Worm (Caenorhabditis elegans): ENCODE measurements around the gene srg-58.

The srg-58 gene

DNA sequence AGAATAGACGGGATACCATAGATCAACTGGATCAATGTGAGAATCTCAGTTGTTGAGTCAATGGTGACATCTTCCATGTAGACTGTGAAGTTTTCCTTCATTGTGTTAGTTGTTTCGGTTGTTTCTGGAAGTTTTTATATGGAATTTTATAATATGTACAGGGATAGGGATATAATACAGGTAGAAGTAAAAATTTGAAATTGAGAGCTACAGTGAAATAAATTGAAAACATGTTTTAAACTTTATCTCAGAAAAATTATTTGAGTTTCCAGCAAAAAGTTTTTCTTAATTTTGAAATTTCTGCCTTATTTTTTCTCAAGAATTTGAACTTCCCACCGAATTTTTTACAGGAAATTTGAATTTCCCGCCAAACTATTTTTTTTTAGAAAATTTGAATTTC lies 17.1 kb downstream of the srg-58 start, which contains the start of gene srg-62:
TSS of gene srg-62 (minus strand) at position 101 of the 400 bp plus-strand sequence.
- TF ChIP-seq nhr-237 (tag; optimal IDR thresholded peaks at IDR 0.05): no peak
- TF ChIP-seq pqm-1 (tag; optimal IDR thresholded peaks at IDR 0.05): no peak
- TF ChIP-seq ZK546.5 (tag; optimal IDR thresholded peaks at IDR 0.05): no peak
- TF ChIP-seq egl-5 (tag; optimal IDR thresholded peaks at IDR 0.05): no peak
- no peak for TF ChIP-seq lin-15B (tag; optimal IDR thresholded peaks at IDR 0.05)
- TF ChIP-seq zag-1 (tag; optimal IDR thresholded peaks at IDR 0.05): no peak
- no peak for TF ChIP-seq mdl-1 (tag; optimal IDR thresholded peaks at IDR 0.05)
- TF ChIP-seq nhr-25 (tag; optimal IDR thresholded peaks at IDR 0.05): no peak
- no peak for TF ChIP-seq ama-1 (optimal IDR thresholded peaks at IDR 0.05)
- TF ChIP-seq snpc-4 (tag; optimal IDR thresholded peaks at IDR 0.05): no peak
- no peak for TF ChIP-seq nhr-28 (tag; optimal IDR thresholded peaks at IDR 0.05)
- no peak for TF ChIP-seq nhr-11 (tag; optimal IDR thresholded peaks at IDR 0.05)

DNA sequence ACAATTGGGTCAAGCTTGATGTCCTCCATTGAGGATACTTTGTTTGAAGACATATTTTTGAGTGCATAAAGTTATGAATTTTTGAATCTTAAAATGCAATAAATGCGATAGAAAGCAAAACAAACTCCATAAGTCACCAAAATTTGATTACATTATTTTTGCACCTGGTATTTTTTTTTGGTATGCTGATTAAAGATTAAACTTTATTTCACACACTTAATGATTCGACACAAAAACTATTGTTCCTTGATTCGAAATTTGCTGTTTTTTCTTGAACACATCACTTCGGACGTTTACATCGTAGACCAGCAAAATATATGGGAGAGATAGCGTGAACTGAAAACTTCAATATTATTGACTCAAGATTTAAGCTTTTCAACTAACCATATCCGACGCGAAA lies 19.1 kb downstream of the srg-58 start, which contains the start of gene srg-61:
TSS of gene srg-61 (minus strand) at position 101 of the 400 bp plus-strand sequence.
- TF ChIP-seq jun-1 (tag; optimal IDR thresholded peaks at IDR 0.05) (no peak), pqm-1 (tag; optimal IDR thresholded peaks at IDR 0.05) (no peak), nhr-28 (tag; optimal IDR thresholded peaks at IDR 0.05) (no peak), elt-2 (tag; optimal IDR thresholded peaks at IDR 0.05) (no peak), ceh-9 (tag; optimal IDR thresholded peaks at IDR 0.05) (no peak), elt-3 (tag; optimal IDR thresholded peaks at IDR 0.05) (no peak), egl-27 (tag; optimal IDR thresholded peaks at IDR 0.05) (no peak)

DNA sequence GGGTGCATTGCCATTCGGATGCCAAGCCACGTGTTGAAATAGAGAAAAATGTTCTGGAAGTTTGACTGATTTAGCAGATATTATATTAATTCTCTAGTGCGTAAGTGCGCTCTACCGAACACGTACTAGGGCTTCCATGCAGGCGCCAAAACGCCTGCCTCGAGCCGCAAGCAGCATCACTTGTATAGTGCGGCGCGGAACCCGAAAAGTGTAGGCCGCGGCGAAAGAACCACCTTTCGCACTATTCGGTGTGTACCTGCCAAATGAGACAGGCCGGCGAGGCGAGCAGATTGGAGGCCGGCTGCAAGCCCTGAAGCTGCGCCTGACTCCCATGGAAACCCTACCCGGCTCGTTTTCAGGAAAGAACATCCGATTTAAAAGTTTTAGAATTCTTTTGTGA lies 19.7 kb downstream of the srg-58 start:
- no peak for TF ChIP-seq ceh-28 (tag; optimal IDR thresholded peaks at IDR 0.05)
- no peak for TF ChIP-seq mdl-1 (tag; optimal IDR thresholded peaks at IDR 0.05)
- TF ChIP-seq fkh-10 (GFP tag; optimal IDR thresholded peaks at IDR 0.05): no peak
- no peak for TF ChIP-seq ceh-82 (tag; optimal IDR thresholded peaks at IDR 0.05)
- no peak for TF ChIP-seq pha-4 (tag; optimal IDR thresholded peaks at IDR 0.05)
- TF ChIP-seq elt-1 (tag; optimal IDR thresholded peaks at IDR 0.05): no peak
- TF ChIP-seq nhr-12 (tag; optimal IDR thresholded peaks at IDR 0.05): no peak
- no peak for TF ChIP-seq nhr-76 (tag; optimal IDR thresholded peaks at IDR 0.05)
- TF ChIP-seq eor-1 (tag; optimal IDR thresholded peaks at IDR 0.05): no peak
- no peak for TF ChIP-seq R02D3.7 (tag; optimal IDR thresholded peaks at IDR 0.05)
- TF ChIP-seq nhr-237 (tag; optimal IDR thresholded peaks at IDR 0.05): no peak
- TF ChIP-seq pqm-1 (tag; optimal IDR thresholded peaks at IDR 0.05): no peak
- no peak for TF ChIP-seq nhr-23 (tag; optimal IDR thresholded peaks at IDR 0.05)

DNA sequence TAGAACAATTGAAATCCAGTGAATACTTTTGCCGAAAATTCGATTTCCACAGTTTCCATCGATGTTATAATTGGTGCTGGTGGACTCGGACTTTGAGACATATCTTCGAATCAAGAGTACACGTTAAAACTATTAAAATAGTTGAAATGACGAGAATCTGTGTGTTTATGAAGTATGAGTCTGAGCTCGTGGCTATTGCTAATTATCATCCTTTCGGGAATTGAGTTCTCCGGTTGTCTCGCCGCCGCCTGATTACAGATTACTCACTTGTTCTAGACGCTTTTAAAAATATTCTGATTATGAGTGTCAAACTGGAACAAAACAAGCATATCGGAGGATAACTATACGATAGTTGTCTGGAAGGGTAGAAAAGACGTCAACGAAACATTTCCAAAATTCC lies 21.2 kb downstream of the srg-58 start, which contains the start of gene srg-56:
TSS of gene srg-56 (minus strand) at position 101 of the 400 bp plus-strand sequence.
- TF ChIP-seq jun-1 (tag; optimal IDR thresholded peaks at IDR 0.05) (no peak), egl-27 (tag; optimal IDR thresholded peaks at IDR 0.05) (no peak), mml-1 (tag; optimal IDR thresholded peaks at IDR 0.05) (no peak), lin-39 (tag; optimal IDR thresholded peaks at IDR 0.05) (no peak), egl-5 (tag; optimal IDR thresholded peaks at IDR 0.05) (no peak), ceh-9 (tag; optimal IDR thresholded peaks at IDR 0.05) (no peak), aly-2 (tag; optimal IDR thresholded peaks at IDR 0.05) (no peak), ceh-28 (tag; optimal IDR thresholded peaks at IDR 0.05) (no peak), snpc-4 (tag; optimal IDR thresholded peaks at IDR 0.05) (no peak), ZK546.5 (tag; optimal IDR thresholded peaks at IDR 0.05) (no peak), sea-2 (GFP tag; optimal IDR thresholded peaks at IDR 0.05) (no peak), elt-1 (tag; optimal IDR thresholded peaks at IDR 0.05) (no peak), nfya-1 (tag; optimal IDR thresholded peaks at IDR 0.05; ENCODE audit: insufficient read depth) (no peak), nhr-11 (tag; optimal IDR thresholded peaks at IDR 0.05) (no peak)

DNA sequence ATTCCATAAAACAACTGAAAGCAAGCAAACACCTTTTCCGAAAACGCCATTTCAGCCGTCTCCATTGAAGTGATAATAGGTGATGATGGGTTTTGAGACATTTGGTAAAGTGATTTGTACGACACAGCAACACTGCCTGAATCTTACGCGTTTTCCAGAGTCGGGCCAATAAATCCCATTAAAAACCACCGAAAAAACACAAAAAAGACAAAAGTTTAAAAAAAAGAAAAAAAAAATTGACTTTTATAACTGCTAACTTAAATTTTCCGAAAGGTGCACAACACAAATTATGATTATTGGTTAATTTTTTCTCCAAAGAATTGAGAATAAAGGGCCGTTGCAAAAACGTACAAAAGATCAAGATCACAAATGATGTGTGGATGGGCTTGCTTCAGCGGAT lies 25.0 kb downstream of the srg-58 start, which contains the start of gene srg-57:
TSS of gene srg-57 (minus strand) at position 101 of the 400 bp plus-strand sequence.
- TF ChIP-seq pha-4 (tag; optimal IDR thresholded peaks at IDR 0.05): no peak
- no peak for TF ChIP-seq hmg-11 (tag; optimal IDR thresholded peaks at IDR 0.05)
- no peak for TF ChIP-seq egl-5 (tag; optimal IDR thresholded peaks at IDR 0.05)
- no peak for TF ChIP-seq ceh-28 (tag; optimal IDR thresholded peaks at IDR 0.05)
- TF ChIP-seq snpc-4 (tag; optimal IDR thresholded peaks at IDR 0.05): no peak
- no peak for TF ChIP-seq zag-1 (tag; optimal IDR thresholded peaks at IDR 0.05)

Measured in whole organism, L3 larva.